Worm (Caenorhabditis elegans): Measurements from ENCODE around the gene lips-15.

DNA sequence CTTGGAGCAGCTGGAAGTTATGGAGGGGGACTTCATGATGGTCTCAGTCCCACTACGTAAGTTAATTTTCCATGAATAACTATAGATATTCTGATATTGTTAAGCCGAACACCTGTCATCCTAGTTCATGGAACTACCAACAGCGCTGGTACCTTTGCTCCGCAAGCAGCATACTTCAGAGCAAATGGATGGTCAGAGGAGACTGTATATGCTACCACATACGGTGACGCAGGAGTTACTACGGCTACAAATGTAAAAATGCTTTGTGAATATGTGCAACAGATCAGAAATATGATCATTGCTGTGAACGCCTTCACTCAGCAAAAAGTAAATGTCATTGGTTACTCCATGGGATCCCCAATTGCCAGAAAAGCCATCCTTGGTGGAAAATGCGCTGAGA is 1.9 kb downstream of the lips-15 start:
- TF ChIP-seq peb-1 (tag; optimal IDR thresholded peaks at IDR 0.05) (no peak), snpc-4 (tag; optimal IDR thresholded peaks at IDR 0.05) (no peak), lin-13 (GFP tag; optimal IDR thresholded peaks at IDR 0.05) (no peak)
